Worm (Caenorhabditis elegans): Measurements from ENCODE around the gene dnj-11.

The dnj-11 gene

ce11 chrIV:6634789-6635188, 49.1 kb downstream of the dnj-11 start, which contains the start of gene metl-13:
Gene metl-13, plus strand, starts transcription at chrIV:6635089.
- TF ChIP-seq jun-1 (tag; optimal IDR thresholded peaks at IDR 0.05) (no peak), pha-4 (tag; optimal IDR thresholded peaks at IDR 0.05) (no peak), tbx-2 (tag; optimal IDR thresholded peaks at IDR 0.05) (no peak), nhr-25 (tag; optimal IDR thresholded peaks at IDR 0.05) (no peak), fkh-10 (GFP tag; optimal IDR thresholded peaks at IDR 0.05) (no peak), unc-62 (GFP tag; optimal IDR thresholded peaks at IDR 0.05) (no peak)

All from whole organism, L3 larva.